Fruit fly (Drosophila melanogaster) whole organism, wandering third instar larva: ENCODE measurements around the gene LysB.

Experiments
- Dif ChIP-seq: fragments of 200-275, 200-300 bp; sonication (Bioruptor generic); optimal IDR thresholded peaks from 2 replicates; lab custom pipeline; 2018; ENCODE audit warnings: missing biosample characterization, missing genetic modification characterization; ENCODE audit not compliant: partially characterized antibody
- Hr78 ChIP-seq: fragments of >200 bp; optimal IDR thresholded peaks from 2 replicates; lab custom pipeline; 2017; ENCODE audit warnings: missing biosample characterization, missing genetic modification characterization
- br ChIP-seq: fragments of 200-800 bp; sonication (Bioruptor generic); optimal IDR thresholded peaks from 2 replicates; lab custom pipeline; 2016; ENCODE audit warnings: missing biosample characterization, missing genetic modification characterization
- dl ChIP-seq, 2 experiments: fragments of 175-275, 200-275 bp in 1 of 2; fragments of 200-275 bp in 1 of 2; sonication (Bioruptor generic); optimal IDR thresholded peaks; lab custom pipeline; 2018; ENCODE audit warnings: mild to moderate bottlenecking in 2 of 2, missing biosample characterization in 2 of 2, missing genetic modification characterization in 2 of 2, moderate library complexity in 2 of 2; ENCODE audit not compliant: partially characterized antibody in 2 of 2, insufficient read depth in 1 of 2
- fru ChIP-seq: fragments of 200-800 bp; sonication (Bioruptor generic); optimal IDR thresholded peaks from 3 replicates; lab custom pipeline; 2016; ENCODE audit warnings: missing biosample characterization, mild to moderate bottlenecking, missing genetic modification characterization
- lola ChIP-seq: fragments of >200 bp; optimal IDR thresholded peaks from 2 replicates; lab custom pipeline; 2017; ENCODE audit warnings: missing biosample characterization, missing genetic modification characterization
- pan ChIP-seq: fragments of >200 bp; optimal IDR thresholded peaks from 2 replicates; lab custom pipeline; 2017
- usp ChIP-seq: fragments of >200 bp; optimal IDR thresholded peaks from 2 replicates; lab custom pipeline; 2017; ENCODE audit warnings: missing biosample characterization, missing genetic modification characterization

- TF ChIP-seq pan (lab: Kevin White, UChicago) (no peak), Hr78 (GFP tag; lab: Kevin White, UChicago) (no peak), br (GFP tag; lab: Kevin White, UChicago) (no peak), lola (GFP tag; lab: Kevin White, UChicago) (no peak), dl (GFP tag; optimal IDR thresholded peaks at IDR 0.05; lab: Kevin White, UChicago; ENCODE audit: insufficient read depth in 1 of 2, partially characterized antibody in 2 of 2) (no peak), Dif (no peak), fru (GFP tag; lab: Kevin White, UChicago) (no peak), usp (GFP tag; lab: Kevin White, UChicago) (no peak)
Observed at dm6 chr3L:1212113-1212512, 4.9 kb downstream of the LysB start.
